Fruit fly (Drosophila melanogaster): ENCODE data around the gene Ir7c.

Ir7c gene

DNA sequence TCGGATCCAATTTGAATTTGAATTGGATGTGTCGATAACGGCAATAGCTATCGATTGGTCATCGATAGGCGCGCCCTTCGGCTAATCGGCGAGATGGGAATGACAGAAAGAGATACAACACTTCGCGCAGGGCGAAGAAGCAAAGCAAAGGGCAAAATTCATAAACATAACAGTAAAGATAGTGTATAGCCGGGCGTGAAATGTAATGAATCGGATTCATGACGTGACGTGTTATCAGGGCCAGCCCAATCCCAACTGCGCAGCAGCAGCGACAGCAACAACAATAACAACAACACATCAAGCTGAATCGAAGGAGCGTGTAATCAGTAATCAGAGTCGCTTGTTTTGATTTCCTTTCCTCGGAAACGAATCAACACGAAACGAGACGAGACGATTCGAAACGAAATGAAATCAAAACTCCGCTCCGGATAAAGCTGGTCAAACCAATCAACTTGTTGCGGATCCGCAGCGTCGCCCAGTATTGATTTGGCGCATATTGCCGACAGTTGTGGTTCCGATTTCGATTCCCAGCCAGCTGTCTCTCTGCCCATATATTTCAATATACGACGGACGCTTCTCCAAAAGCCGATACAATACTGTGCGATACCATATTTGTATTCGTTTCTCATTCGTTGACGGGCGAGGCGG, 37.9 kb downstream of the Ir7c start, which contains the start of gene snz (continued):
- TF ChIP-seq CG2875 (GFP tag; optimal IDR thresholded peaks at IDR 0.05) = no peak
- no peak for TF ChIP-seq CG3407 (GFP tag; optimal IDR thresholded peaks at IDR 0.05)
- no peak for TF ChIP-seq CG9727 (GFP tag; optimal IDR thresholded peaks at IDR 0.05)
- peak; percentile 46 for TF ChIP-seq lab (GFP tag; optimal IDR thresholded peaks at IDR 0.05)
- no peak for TF ChIP-seq CG3163 (GFP tag; optimal IDR thresholded peaks at IDR 0.05)
- no peak for TF ChIP-seq Usf (GFP tag; optimal IDR thresholded peaks at IDR 0.05)
- no peak for TF ChIP-seq Jarid2 (GFP tag; optimal IDR thresholded peaks at IDR 0.05)
- TF ChIP-seq CG7963 (GFP tag; IDR thresholded peaks at IDR 0.05; ENCODE audit: partially characterized antibody) = peak; percentile 58; the same call in 1 of the 3 replicates
- TF ChIP-seq CG14710 (tag; optimal IDR thresholded peaks at IDR 0.05) = peak; percentile 15
- no peak for TF ChIP-seq Oli (tag; optimal IDR thresholded peaks at IDR 0.05)
- TF ChIP-seq CG11696 (GFP tag; IDR thresholded peaks at IDR 0.05) = no peak
- no peak for TF ChIP-seq dpn (GFP tag; optimal IDR thresholded peaks at IDR 0.05)
- TF ChIP-seq ato (GFP tag; IDR thresholded peaks at IDR 0.05; ENCODE audit: partially characterized antibody) = peak; percentile 50; the same call in 1 of the 2 replicates
- peak; percentile 54 for TF ChIP-seq HmgZ (tag; optimal IDR thresholded peaks at IDR 0.05)
- TF ChIP-seq CG14860 (GFP tag; IDR thresholded peaks at IDR 0.05; ENCODE audit: partially characterized antibody) = peak; percentile 77
- TF ChIP-seq Dp (GFP tag; optimal IDR thresholded peaks at IDR 0.05) = peak; percentile 75
- no peak for TF ChIP-seq CG12744 (GFP tag; optimal IDR thresholded peaks at IDR 0.05)
- TF ChIP-seq cas (GFP tag; IDR thresholded peaks at IDR 0.05) = no peak
- TF ChIP-seq CG11093 (GFP tag; IDR thresholded peaks at IDR 0.05) = no peak
- TF ChIP-seq Doc2 (GFP tag; IDR thresholded peaks at IDR 0.05) = no peak
- peak; percentile 74 for TF ChIP-seq unc-4 (GFP tag; IDR thresholded peaks at IDR 0.05; ENCODE audit: partially characterized antibody)
- no peak for TF ChIP-seq sima (GFP tag; optimal IDR thresholded peaks at IDR 0.05)
- TF ChIP-seq CG2116 (GFP tag; optimal IDR thresholded peaks at IDR 0.05) = peak; percentile 87
- peak; percentile 74 for TF ChIP-seq Scr (GFP tag; IDR thresholded peaks at IDR 0.05; ENCODE audit: partially characterized antibody)
- no peak for TF ChIP-seq hth (optimal IDR thresholded peaks at IDR 0.05)
- TF ChIP-seq dati (GFP tag; IDR thresholded peaks at IDR 0.05) = no peak
- no peak for TF ChIP-seq lola (GFP tag; optimal IDR thresholded peaks at IDR 0.05)
- peak; percentile 44 for TF ChIP-seq CG2712 (tag; optimal IDR thresholded peaks at IDR 0.05)
- TF ChIP-seq CG31388 (GFP tag; optimal IDR thresholded peaks at IDR 0.05) = no peak
- no peak for TF ChIP-seq CG30403 (GFP tag; optimal IDR thresholded peaks at IDR 0.05)
- no peak for TF ChIP-seq Hr39 (optimal IDR thresholded peaks at IDR 0.05)
- TF ChIP-seq wek (GFP tag; optimal IDR thresholded peaks at IDR 0.05) = no peak
- peak; percentile 11 for TF ChIP-seq nom (GFP tag; optimal IDR thresholded peaks at IDR 0.05)
- peak; percentile 52; the same call in 1 of the 2 replicates for TF ChIP-seq MBD-R2 (GFP tag; IDR thresholded peaks at IDR 0.05)
- no peak for TF ChIP-seq CG12219 (GFP tag; optimal IDR thresholded peaks at IDR 0.05)
- no peak for TF ChIP-seq Sox102F (GFP tag; optimal IDR thresholded peaks at IDR 0.05)
- TF ChIP-seq CrebB (tag; optimal IDR thresholded peaks at IDR 0.05) = no peak
- no peak for TF ChIP-seq CG4404 (GFP tag; IDR thresholded peaks at IDR 0.05)
- TF ChIP-seq Ravus (GFP tag; IDR thresholded peaks at IDR 0.05) = no peak
- TF ChIP-seq CoRest (tag; optimal IDR thresholded peaks at IDR 0.05) = peak; percentile 23
- peak in 1 of 2 experiments; percentile 52 for TF ChIP-seq Pdp1 (GFP tag; optimal IDR thresholded peaks at IDR 0.05)
- TF ChIP-seq bbx (GFP tag; IDR thresholded peaks at IDR 0.05; ENCODE audit: partially characterized antibody) = peak; percentile 86
- TF ChIP-seq oc (tag; optimal IDR thresholded peaks at IDR 0.05) = no peak
- no peak for TF ChIP-seq CG6254 (GFP tag; optimal IDR thresholded peaks at IDR 0.05)
- TF ChIP-seq CG17385 (GFP tag; optimal IDR thresholded peaks at IDR 0.05) = peak; percentile 1
- no peak for TF ChIP-seq org-1 (GFP tag; optimal IDR thresholded peaks at IDR 0.05)
- no peak for TF ChIP-seq CG8290 (GFP tag; optimal IDR thresholded peaks at IDR 0.05)
- TF ChIP-seq CG8290 (tag; optimal IDR thresholded peaks at IDR 0.05) = no peak
- no peak for TF ChIP-seq cwo (GFP tag; optimal IDR thresholded peaks at IDR 0.05)

Data from whole organism, embryonic.